Fruit fly (Drosophila melanogaster) whole organism, pupa: ENCODE results near the gene Naxd.

Source experiments
- CG14655 ChIP-seq: fragments of 200-800 bp; sonication (Bioruptor generic); optimal IDR thresholded peaks from 3 replicates; lab custom pipeline; 2017; ENCODE audit warnings: mild to moderate bottlenecking, missing biosample characterization, missing genetic modification reagents, missing genetic modification characterization
- CG17806 ChIP-seq: fragments of 200-800 bp; sonication (Bioruptor generic); optimal IDR thresholded peaks from 2 replicates; lab custom pipeline; 2018; ENCODE audit warnings: missing biosample characterization, mild to moderate bottlenecking, missing genetic modification characterization, moderate library complexity
- CG32121 ChIP-seq: fragments of 200-800 bp; sonication (Bioruptor generic); IDR thresholded peaks from 2 replicates; pipeline ENCODE4 v1.3.6; 2022; ENCODE audit warnings: missing biosample characterization, missing genetic modification characterization
- CG34367 ChIP-seq: fragments of 200-800 bp; sonication (Bioruptor generic); optimal IDR thresholded peaks from 2 replicates; lab custom pipeline; 2018; ENCODE audit warnings: missing biosample characterization, mild to moderate bottlenecking, missing genetic modification characterization
- CG4496 ChIP-seq: fragments of 200-800 bp; sonication (Bioruptor generic); IDR thresholded peaks from 3 replicates; pipeline ENCODE4 v1.3.6; 2022; ENCODE audit warnings: missing biosample characterization, missing genetic modification characterization
- CG8159 ChIP-seq: fragments of 200-800 bp; sonication (Bioruptor generic); optimal IDR thresholded peaks from 3 replicates; lab custom pipeline; 2018; ENCODE audit warnings: missing biosample characterization, mild to moderate bottlenecking, missing genetic modification characterization, moderate library complexity
- CG9948 ChIP-seq: fragments of 200-800 bp; sonication (Bioruptor generic); optimal IDR thresholded peaks from 2 replicates; lab custom pipeline; 2018; ENCODE audit warnings: missing biosample characterization, mild to moderate bottlenecking, missing genetic modification characterization, moderate library complexity
- EcR ChIP-seq: fragments of 200-800 bp; sonication (Bioruptor generic); optimal IDR thresholded peaks from 3 replicates; lab custom pipeline; 2019; ENCODE audit warnings: missing biosample characterization, missing genetic modification characterization, mild to moderate bottlenecking, moderate library complexity, missing genetic modification reagents
- Pif1A ChIP-seq: fragments of 200-800 bp; sonication (Bioruptor generic); optimal IDR thresholded peaks from 3 replicates; lab custom pipeline; 2016; ENCODE audit warnings: missing biosample characterization, missing genetic modification characterization
- Pif1B ChIP-seq: fragments of 200-800 bp; sonication (Bioruptor generic); optimal IDR thresholded peaks from 3 replicates; lab custom pipeline; 2016; ENCODE audit warnings: missing biosample characterization, missing genetic modification characterization
- Snoo ChIP-seq: fragments of 200-800 bp; sonication (Bioruptor generic); optimal IDR thresholded peaks from 3 replicates; lab custom pipeline; 2017; ENCODE audit warnings: missing biosample characterization, mild to moderate bottlenecking, missing genetic modification characterization, inconsistent platforms
- fd96Ca ChIP-seq: fragments of 200-800 bp; sonication (Bioruptor generic); IDR thresholded peaks from 3 replicates; pipeline ENCODE4 v1.3.6; 2022; ENCODE audit warnings: missing biosample characterization, missing genetic modification characterization
- gl ChIP-seq: fragments of 200-800 bp; sonication (Bioruptor generic); optimal IDR thresholded peaks from 2 replicates; lab custom pipeline; 2018; ENCODE audit warnings: missing biosample characterization, mild to moderate bottlenecking, missing genetic modification characterization

- no peak for TF ChIP-seq gl (tag; lab: Kevin White, UChicago)
- TF ChIP-seq EcR, result peak; percentile 41
- no peak for TF ChIP-seq CG14655 (GFP tag; lab: Kevin White, UChicago)
- no peak for TF ChIP-seq CG17806 (tag; lab: Kevin White, UChicago)
- TF ChIP-seq Pif1B (GFP tag; lab: Kevin White, UChicago), result no peak
- TF ChIP-seq Pif1A (GFP tag; lab: Kevin White, UChicago), result no peak
- TF ChIP-seq CG32121 (GFP tag; lab: Robert Waterston, UW), result no peak
- TF ChIP-seq CG34367, result no peak
- no peak for TF ChIP-seq Snoo (tag; lab: Kevin White, UChicago)
- no peak for TF ChIP-seq CG9948 (tag; lab: Kevin White, UChicago)
- no peak for TF ChIP-seq CG8159 (tag; lab: Kevin White, UChicago)
- no peak for TF ChIP-seq fd96Ca (GFP tag; lab: Robert Waterston, UW)
- no peak for TF ChIP-seq CG4496 (GFP tag; lab: Robert Waterston, UW)
These were observed 407 bp downstream of the Naxd start for dm6 chr3L:19097102-19097501.
